Fruit fly (Drosophila melanogaster): ENCODE results near the gene RecQ5.
A peak's percentile ranks its signal among the peaks of the same experiment; 100 is the strongest.

RecQ5 gene

DNA sequence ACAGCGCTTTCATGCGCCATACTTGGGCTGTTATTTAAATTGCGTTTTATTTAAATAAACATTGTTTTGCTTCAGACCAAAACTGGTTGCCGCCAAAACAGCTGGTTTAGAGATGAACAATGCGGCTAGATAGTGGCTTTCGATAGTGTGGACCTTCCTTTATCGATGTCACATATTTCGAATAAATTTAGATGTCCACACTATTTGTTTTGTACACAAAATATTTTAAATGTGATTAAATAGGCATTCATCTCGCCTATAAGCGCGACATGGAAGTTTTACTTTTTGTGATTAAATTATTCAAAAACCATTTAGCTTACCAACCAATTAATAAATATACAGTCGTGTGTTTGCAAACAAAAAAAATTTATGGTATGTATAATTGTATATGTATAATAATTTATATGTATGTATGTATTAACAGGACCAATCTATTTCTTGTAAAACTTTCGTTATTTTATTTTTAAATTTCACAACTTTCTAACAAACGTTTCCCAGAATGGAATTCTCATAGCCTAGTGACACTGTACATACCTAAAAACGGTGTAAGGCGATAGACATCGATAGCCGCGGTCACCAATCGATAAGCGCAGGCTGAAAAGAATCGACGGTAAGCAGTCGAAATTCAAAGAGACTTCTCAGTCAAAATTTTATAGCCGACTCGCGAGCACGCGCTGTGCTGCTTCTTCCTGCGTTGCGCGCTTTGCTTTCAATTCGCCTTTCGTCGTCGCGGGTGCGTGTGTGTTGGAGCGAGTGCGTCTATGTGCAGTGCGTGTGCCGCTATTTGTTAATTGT is at the start of gene RecQ5, which contains the start of gene dlp (continued):
- TF ChIP-seq CG10147 (GFP tag; optimal IDR thresholded peaks at IDR 0.05) (peak; percentile 69), CG9817 (tag; optimal IDR thresholded peaks at IDR 0.05) (peak; percentile 76), org-1 (GFP tag; optimal IDR thresholded peaks at IDR 0.05) (peak; percentile 51), fd102C (GFP tag; optimal IDR thresholded peaks at IDR 0.05) (no peak), Opbp (GFP tag; IDR thresholded peaks at IDR 0.05; ENCODE audit: partially characterized antibody) (peak; percentile 96), onecut (GFP tag; IDR thresholded peaks at IDR 0.05) (peak; percentile 46), CG16779 (GFP tag; IDR thresholded peaks at IDR 0.05) (peak; percentile 59), ab (GFP tag; optimal IDR thresholded peaks at IDR 0.05) (no peak), CG7928 (GFP tag; optimal IDR thresholded peaks at IDR 0.05) (peak; percentile 5), jigr1 (GFP tag; IDR thresholded peaks at IDR 0.05) (no peak), z (GFP tag; IDR thresholded peaks at IDR 0.05) (peak; percentile 41; the same call in 1 of the 3 replicates), CG17328 (GFP tag; IDR thresholded peaks at IDR 0.05) (peak; percentile 67), gem (tag; optimal IDR thresholded peaks at IDR 0.05) (peak; percentile 91), Pdp1 (GFP tag; optimal IDR thresholded peaks at IDR 0.05) (peak; percentile 37 to 40), Meics (GFP tag; optimal IDR thresholded peaks at IDR 0.05) (peak; percentile 79), CG7372 (GFP tag; IDR thresholded peaks at IDR 0.05) (no peak), CG6854 (GFP tag; optimal IDR thresholded peaks at IDR 0.05) (no peak), vnd (GFP tag; IDR thresholded peaks at IDR 0.05; ENCODE audit: partially characterized antibody) (peak; percentile 85), Rx (GFP tag; IDR thresholded peaks at IDR 0.05) (no peak; the same call in 1 of the 2 replicates), CG15073 (GFP tag; optimal IDR thresholded peaks at IDR 0.05) (no peak), CG16863 (GFP tag; optimal IDR thresholded peaks at IDR 0.05) (peak; percentile 67), CG34422 (GFP tag; IDR thresholded peaks at IDR 0.05) (peak; percentile 86; the same call in 2 of the 3 replicates), Side (GFP tag; optimal IDR thresholded peaks at IDR 0.05) (peak; percentile 30), stc (GFP tag; IDR thresholded peaks at IDR 0.05) (peak; percentile 42; the same call in 1 of the 2 replicates), sim (GFP tag; IDR thresholded peaks at IDR 0.05) (no peak), CG3163 (GFP tag; optimal IDR thresholded peaks at IDR 0.05) (peak; percentile 50), aop (GFP tag; IDR thresholded peaks at IDR 0.05) (peak; percentile 75), CG4424 (GFP tag; optimal IDR thresholded peaks at IDR 0.05) (peak; percentile 83), pnt (GFP tag; optimal IDR thresholded peaks at IDR 0.05) (peak; percentile 2), CG15601 (tag; optimal IDR thresholded peaks at IDR 0.05) (peak; percentile 77), odd (GFP tag; optimal IDR thresholded peaks at IDR 0.05) (no peak), bsh (GFP tag; optimal IDR thresholded peaks at IDR 0.05) (peak in 1 of 2 experiments; percentile 71), CG10979 (tag; optimal IDR thresholded peaks at IDR 0.05) (peak; percentile 71), nom (GFP tag; optimal IDR thresholded peaks at IDR 0.05) (peak; percentile 31), BEAF-32 (GFP tag; optimal IDR thresholded peaks at IDR 0.05) (peak; percentile 93), CG9876 (GFP tag; optimal IDR thresholded peaks at IDR 0.05) (no peak), Trl (optimal IDR thresholded peaks at IDR 0.05) (no peak), Trl (GFP tag; optimal IDR thresholded peaks at IDR 0.05) (peak; percentile 66), crol (GFP tag; IDR thresholded peaks at IDR 0.05) (no peak; the same call in 1 of the 2 replicates), CG16815 (GFP tag; optimal IDR thresholded peaks at IDR 0.05) (peak; percentile 73), knrl (GFP tag; IDR thresholded peaks at IDR 0.05; ENCODE audit: partially characterized antibody) (peak; percentile 82), CG6654 (GFP tag; optimal IDR thresholded peaks at IDR 0.05) (peak; percentile 10), klu (GFP tag; IDR thresholded peaks at IDR 0.05) (no peak), schlank (tag; optimal IDR thresholded peaks at IDR 0.05) (no peak), danr (GFP tag; IDR thresholded peaks at IDR 0.05) (peak; percentile 34; the same call in 1 of the 2 replicates), CG12299 (tag; optimal IDR thresholded peaks at IDR 0.05) (no peak), vfl (GFP tag; optimal IDR thresholded peaks at IDR 0.05) (peak; percentile 74), CG2678 (tag; optimal IDR thresholded peaks at IDR 0.05) (peak; percentile 79), CG6791 (GFP tag; IDR thresholded peaks at IDR 0.05; ENCODE audit: partially characterized antibody) (peak; percentile 97)
